Worm (Caenorhabditis elegans): Measurements from ENCODE around the gene sod-1.
A peak's percentile ranks its signal among the peaks of the same experiment; 100 is the strongest.

sod-1 gene

ce11 chrII:6968191-6968675 lies 5.5 kb downstream of the sod-1 start (continued):
- TF ChIP-seq hlh-8 (tag; optimal IDR thresholded peaks at IDR 0.05): no peak
- no peak for TF ChIP-seq pha-4 (tag; optimal IDR thresholded peaks at IDR 0.05)
- peak; percentile 26 for TF ChIP-seq dve-1 (tag; optimal IDR thresholded peaks at IDR 0.05)
- peak; percentile 33 for TF ChIP-seq elt-2 (tag; optimal IDR thresholded peaks at IDR 0.05)
- peak; percentile 32 for TF ChIP-seq ceh-2 (tag; optimal IDR thresholded peaks at IDR 0.05)
- no peak for TF ChIP-seq ztf-16 (tag; optimal IDR thresholded peaks at IDR 0.05)
- TF ChIP-seq ceh-22 (tag; optimal IDR thresholded peaks at IDR 0.05): no peak
- TF ChIP-seq ceh-18 (tag; optimal IDR thresholded peaks at IDR 0.05): peak; percentile 7
- no peak for TF ChIP-seq eyg-1 (tag; optimal IDR thresholded peaks at IDR 0.05)
- peak; percentile 31 for TF ChIP-seq sdc-2 (tag; optimal IDR thresholded peaks at IDR 0.05)
- TF ChIP-seq tbx-2 (tag; optimal IDR thresholded peaks at IDR 0.05): peak; percentile 55
- TF ChIP-seq hlh-6 (tag; optimal IDR thresholded peaks at IDR 0.05): peak; percentile 35
- TF ChIP-seq che-1 (tag; optimal IDR thresholded peaks at IDR 0.05): peak; percentile 35

DNA sequence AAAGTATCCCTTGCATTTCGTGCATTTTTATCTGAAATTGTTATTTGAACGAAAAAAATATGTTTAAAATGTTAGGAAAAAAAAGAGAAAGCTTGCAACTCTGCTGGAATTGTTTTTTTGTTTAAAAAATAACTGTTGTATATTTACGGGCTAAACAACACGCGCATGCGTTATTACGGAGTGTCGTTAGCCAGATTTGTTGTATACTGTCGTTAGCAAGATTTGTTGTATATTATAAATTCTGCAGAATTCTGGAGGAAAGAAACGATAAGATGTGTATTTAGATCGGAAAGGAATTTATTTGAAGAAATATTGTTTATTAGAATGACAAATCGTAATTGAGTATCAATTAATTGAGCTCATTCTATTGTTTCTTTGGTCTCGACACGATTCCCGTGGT lies 6.1 kb downstream of the sod-1 start, which contains the start of gene eif-2Bgamma:
eif-2Bgamma (minus strand) TSS at position 31 of the 400 bp plus-strand sequence.
- no peak for TF ChIP-seq nhr-232 (tag; optimal IDR thresholded peaks at IDR 0.05)
- TF ChIP-seq nfya-1 (tag; optimal IDR thresholded peaks at IDR 0.05): peak; percentile 2

- TF ChIP-seq ref-2 (tag; optimal IDR thresholded peaks at IDR 0.05) (no peak), madf-2 (tag; optimal IDR thresholded peaks at IDR 0.05) (no peak), T23F11.4 (GFP tag; optimal IDR thresholded peaks at IDR 0.05) (no peak), unc-42 (tag; optimal IDR thresholded peaks at IDR 0.05) (no peak), syd-9 (tag; optimal IDR thresholded peaks at IDR 0.05) (no peak), unc-86 (tag; optimal IDR thresholded peaks at IDR 0.05) (no peak), eyg-1 (tag; optimal IDR thresholded peaks at IDR 0.05) (no peak), unc-3 (GFP tag; conservative IDR thresholded peaks at IDR 0.05) (no peak), unc-3 (tag; optimal IDR thresholded peaks at IDR 0.05) (no peak), mec-3 (tag; optimal IDR thresholded peaks at IDR 0.05; ENCODE audit: borderline replicate concordance) (no peak), sox-2 (GFP tag; IDR thresholded peaks at IDR 0.05) (no peak), ztf-16 (tag; optimal IDR thresholded peaks at IDR 0.05) (no peak), sdc-2 (tag; optimal IDR thresholded peaks at IDR 0.05) (no peak), hlh-13 (GFP tag; optimal IDR thresholded peaks at IDR 0.05) (no peak), ceh-34 (tag; optimal IDR thresholded peaks at IDR 0.05) (no peak), K02D7.2 (tag; optimal IDR thresholded peaks at IDR 0.05) (no peak)
Observed at ce11 chrII:6965573-6965972, 8.1 kb downstream of the sod-1 start, which contains the start of gene tra-2. tra-2 (minus strand) TSS chrII:6965673.

ce11 chrII:6958136-6958535 lies 15.6 kb downstream of the sod-1 start:
- TF ChIP-seq unc-55 (GFP tag; optimal IDR thresholded peaks at IDR 0.05) (no peak), che-1 (tag; optimal IDR thresholded peaks at IDR 0.05) (no peak), fax-1 (tag; optimal IDR thresholded peaks at IDR 0.05) (no peak), unc-42 (tag; optimal IDR thresholded peaks at IDR 0.05) (no peak), ceh-9 (tag; optimal IDR thresholded peaks at IDR 0.05) (no peak), zip-5 (tag; optimal IDR thresholded peaks at IDR 0.05) (no peak), tbx-7 (tag; optimal IDR thresholded peaks at IDR 0.05) (no peak), hlh-8 (tag; optimal IDR thresholded peaks at IDR 0.05) (no peak), ttx-3 (tag; optimal IDR thresholded peaks at IDR 0.05) (no peak), ceh-2 (tag; optimal IDR thresholded peaks at IDR 0.05) (no peak), gmeb-2 (tag; optimal IDR thresholded peaks at IDR 0.05) (no peak), hlh-30 (tag; optimal IDR thresholded peaks at IDR 0.05; ENCODE audit: insufficient read depth) (no peak), ref-2 (tag; optimal IDR thresholded peaks at IDR 0.05) (no peak), ceh-31 (tag; optimal IDR thresholded peaks at IDR 0.05) (no peak), elt-2 (tag; optimal IDR thresholded peaks at IDR 0.05) (no peak), ceh-14 (tag; optimal IDR thresholded peaks at IDR 0.05) (no peak)

Data from whole organism, late embryonic.